Fruit fly (Drosophila melanogaster) whole organism, adult: Measurements from ENCODE around the gene CG11226.

Experiments used
- CG11617 ChIP-seq: fragments of 200-800 bp; sonication (Bioruptor generic); optimal IDR thresholded peaks from 2 replicates; lab custom pipeline; 2017; ENCODE audit warnings: mild to moderate bottlenecking, missing biosample characterization, missing genetic modification reagents, missing genetic modification characterization
- CG12768 ChIP-seq: fragments of 200-800 bp; sonication (Bioruptor generic); optimal IDR thresholded peaks from 2 replicates; lab custom pipeline; 2017; ENCODE audit warnings: missing biosample characterization, missing genetic modification characterization, mild to moderate bottlenecking, moderate library complexity, missing genetic modification reagents
- CG14711 ChIP-seq: fragments of 200-800 bp; sonication (Bioruptor generic); optimal IDR thresholded peaks from 2 replicates; lab custom pipeline; 2018; ENCODE audit warnings: missing biosample characterization, mild to moderate bottlenecking, missing genetic modification characterization, moderate library complexity
- CG1620 ChIP-seq: fragments of 200-800 bp; sonication (Bioruptor generic); optimal IDR thresholded peaks from 2 replicates; lab custom pipeline; 2016; ENCODE audit warnings: missing biosample characterization, missing genetic modification characterization
- CG33017 ChIP-seq: fragments of 200-800 bp; sonication (Bioruptor generic); optimal IDR thresholded peaks from 2 replicates; lab custom pipeline; 2018; ENCODE audit warnings: missing biosample characterization, mild to moderate bottlenecking, missing genetic modification characterization, moderate library complexity
- CG5204 ChIP-seq: fragments of 200-800 bp; sonication (Bioruptor generic); optimal IDR thresholded peaks from 2 replicates; lab custom pipeline; 2016; ENCODE audit warnings: missing biosample characterization, missing genetic modification characterization
- CG7045 ChIP-seq: fragments of 200-800 bp; sonication (Bioruptor generic); optimal IDR thresholded peaks from 2 replicates; lab custom pipeline; 2017; ENCODE audit warnings: missing biosample characterization, mild to moderate bottlenecking, missing genetic modification characterization
- CG7101 ChIP-seq: fragments of 200-800 bp; sonication (Bioruptor generic); optimal IDR thresholded peaks from 2 replicates; lab custom pipeline; 2018; ENCODE audit warnings: missing biosample characterization, mild to moderate bottlenecking, missing genetic modification characterization, moderate library complexity
- Clk ChIP-seq: fragments of 200-800 bp; sonication (Bioruptor generic); optimal IDR thresholded peaks from 2 replicates; lab custom pipeline; 2017; ENCODE audit warnings: missing biosample characterization, missing genetic modification characterization
- Crg-1 ChIP-seq: fragments of 200-800 bp; sonication (Bioruptor generic); optimal IDR thresholded peaks from 2 replicates; lab custom pipeline; 2016; ENCODE audit warnings: missing biosample characterization, missing genetic modification characterization
- Hr96 ChIP-seq: fragments of 200-800 bp; sonication (Bioruptor generic); optimal IDR thresholded peaks from 2 replicates; lab custom pipeline; 2016; ENCODE audit warnings: missing biosample characterization, missing genetic modification characterization
- Mnt ChIP-seq: fragments of 200-800 bp; sonication (Bioruptor generic); optimal IDR thresholded peaks from 2 replicates; lab custom pipeline; 2016; ENCODE audit warnings: missing biosample characterization, mild to moderate bottlenecking, missing genetic modification characterization
- bab1 ChIP-seq: fragments of 200-800 bp; sonication (Bioruptor generic); optimal IDR thresholded peaks from 3 replicates; lab custom pipeline; 2019; ENCODE audit warnings: missing biosample characterization, mild to moderate bottlenecking, missing genetic modification characterization, moderate library complexity
- cic ChIP-seq: fragments of 200-800 bp; sonication (Bioruptor generic); optimal IDR thresholded peaks from 2 replicates; lab custom pipeline; 2017; ENCODE audit warnings: missing biosample characterization, mild to moderate bottlenecking, missing genetic modification characterization, moderate library complexity
- cnc ChIP-seq, 2 experiments: fragments of >200 bp; optimal IDR thresholded peaks; 2 replicates each; lab custom pipeline; 2017
- kay ChIP-seq: fragments of 200-800 bp; sonication (Bioruptor generic); peaks from one replicate; lab custom pipeline; 2016; ENCODE audit warnings: missing biosample characterization, missing genetic modification characterization, borderline replicate concordance
- ovo ChIP-seq: fragments of 200-800 bp; sonication (Bioruptor generic); optimal IDR thresholded peaks from 2 replicates; lab custom pipeline; 2016; ENCODE audit warnings: missing biosample characterization, missing genetic modification characterization
- pad ChIP-seq: fragments of 200-800 bp; sonication (Bioruptor generic); optimal IDR thresholded peaks from 3 replicates; lab custom pipeline; 2017; ENCODE audit warnings: missing biosample characterization, missing genetic modification characterization, mild to moderate bottlenecking, moderate library complexity, missing genetic modification reagents
- tj ChIP-seq: fragments of 200-800 bp; sonication (Bioruptor generic); optimal IDR thresholded peaks from 3 replicates; lab custom pipeline; 2017; ENCODE audit warnings: missing biosample characterization, mild to moderate bottlenecking, missing genetic modification characterization, moderate library complexity
- toe ChIP-seq: fragments of 200-800 bp; sonication (Bioruptor generic); optimal IDR thresholded peaks from 2 replicates; lab custom pipeline; 2016; ENCODE audit warnings: missing biosample characterization, missing genetic modification characterization

The CG11226 gene

DNA sequence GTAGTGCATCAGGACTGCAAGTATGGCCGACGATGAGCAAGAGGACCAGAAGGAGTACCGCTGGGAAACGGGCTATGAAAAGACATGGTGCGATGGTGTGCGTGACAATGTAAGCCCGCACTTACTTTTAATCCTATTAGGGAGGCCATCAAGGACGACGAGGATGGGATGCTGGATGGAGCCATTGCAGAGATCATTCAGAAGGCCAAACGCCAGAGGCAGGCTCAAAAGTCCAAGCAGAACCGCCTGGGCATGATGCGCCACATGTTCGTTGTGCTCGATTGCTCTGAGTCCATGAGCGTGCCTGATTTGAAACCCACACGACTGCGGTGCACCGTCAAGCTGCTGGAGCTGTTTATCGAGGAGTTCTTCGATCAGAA lies 42.5 kb downstream of the CG11226 start:
- TF ChIP-seq CG12768 (GFP tag; lab: Kevin White, UChicago): no peak
- no peak for TF ChIP-seq pad (GFP tag; lab: Kevin White, UChicago)
- TF ChIP-seq Mnt (GFP tag; lab: Kevin White, UChicago): no peak
- TF ChIP-seq CG14711 (tag; lab: Kevin White, UChicago): no peak
- TF ChIP-seq Crg-1: no peak
- no peak for TF ChIP-seq CG33017
- no peak for TF ChIP-seq CG11617 (GFP tag; lab: Kevin White, UChicago)
- TF ChIP-seq CG1620 (GFP tag; lab: Kevin White, UChicago): no peak
- no peak for TF ChIP-seq CG7101
- no peak for TF ChIP-seq CG7045 (GFP tag; lab: Kevin White, UChicago)
- TF ChIP-seq Clk (GFP tag; lab: Kevin White, UChicago): no peak
- TF ChIP-seq cnc (optimal IDR thresholded peaks at IDR 0.05; lab: Kevin White, UChicago): no peak
- no peak for TF ChIP-seq tj (GFP tag; lab: Kevin White, UChicago)
- TF ChIP-seq bab1 (GFP tag; lab: Kevin White, UChicago): no peak
- no peak for TF ChIP-seq cic (GFP tag; lab: Kevin White, UChicago)

DNA sequence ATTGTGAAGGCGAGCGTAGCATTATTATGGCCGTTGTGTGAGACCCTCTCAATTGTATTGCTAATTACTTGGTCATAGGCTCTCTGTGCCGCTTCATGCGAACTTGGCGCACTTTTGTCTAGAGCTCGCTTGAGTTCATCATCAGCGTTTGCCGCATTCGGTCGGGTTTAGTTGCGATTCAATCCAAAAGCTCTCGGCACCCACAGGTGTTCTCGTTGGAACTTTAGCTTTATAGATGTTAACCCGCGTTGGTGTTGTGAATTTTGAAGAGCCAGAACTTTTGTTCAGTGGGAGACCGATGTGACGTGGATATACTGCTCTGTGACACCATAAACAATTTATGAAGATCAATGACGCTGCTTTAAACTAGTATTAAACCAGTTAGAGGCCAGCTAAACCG lies 44.0 kb downstream of the CG11226 start, which contains the start of gene slif:
Gene slif, plus strand, starts transcription at position 132 of the 400 bp plus-strand sequence.
- TF ChIP-seq bab1 (GFP tag; lab: Kevin White, UChicago) (no peak), CG11617 (GFP tag; lab: Kevin White, UChicago) (no peak), CG14711 (tag; lab: Kevin White, UChicago) (no peak), CG1620 (GFP tag; lab: Kevin White, UChicago) (no peak), pad (GFP tag; lab: Kevin White, UChicago) (no peak), cnc (optimal IDR thresholded peaks at IDR 0.05; lab: Kevin White, UChicago) (no peak), CG33017 (no peak), CG7045 (GFP tag; lab: Kevin White, UChicago) (no peak), Mnt (GFP tag; lab: Kevin White, UChicago) (no peak), ovo (GFP tag; lab: Kevin White, UChicago) (no peak), Crg-1 (no peak), tj (GFP tag; lab: Kevin White, UChicago) (no peak), Hr96 (no peak), kay (GFP tag; lab: Kevin White, UChicago) (no peak), CG12768 (GFP tag; lab: Kevin White, UChicago) (no peak), toe (GFP tag; lab: Kevin White, UChicago) (no peak), Clk (GFP tag; lab: Kevin White, UChicago) (no peak), CG5204 (no peak), cic (GFP tag; lab: Kevin White, UChicago) (no peak)

DNA sequence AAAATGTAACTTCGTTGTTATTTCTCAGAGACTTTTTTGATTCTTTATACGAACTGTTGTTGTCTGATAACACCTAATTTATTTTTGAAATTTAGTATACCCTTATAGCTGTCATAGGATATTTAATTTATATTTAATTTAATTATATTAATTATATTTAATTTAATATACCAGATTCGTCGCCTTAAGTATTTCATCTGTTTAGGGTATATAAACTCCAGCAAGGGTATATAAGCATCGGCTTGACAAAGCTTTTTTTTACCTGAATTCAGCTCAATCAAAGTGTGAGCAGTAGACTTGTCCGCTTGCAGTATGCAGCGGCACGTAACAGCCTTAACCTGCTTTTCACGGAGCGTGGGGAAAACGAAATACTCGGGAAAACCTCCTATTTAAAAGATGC lies 46.8 kb downstream of the CG11226 start:
- no peak for TF ChIP-seq Hr96
- TF ChIP-seq Crg-1: no peak
- TF ChIP-seq ovo (GFP tag; lab: Kevin White, UChicago): no peak
- TF ChIP-seq CG7045 (GFP tag; lab: Kevin White, UChicago): no peak
- no peak for TF ChIP-seq CG1620 (GFP tag; lab: Kevin White, UChicago)
- TF ChIP-seq kay (GFP tag; lab: Kevin White, UChicago): no peak
- no peak for TF ChIP-seq Mnt (GFP tag; lab: Kevin White, UChicago)
- no peak for TF ChIP-seq cnc (optimal IDR thresholded peaks at IDR 0.05; lab: Kevin White, UChicago)
- TF ChIP-seq CG5204: no peak
- no peak for TF ChIP-seq CG12768 (GFP tag; lab: Kevin White, UChicago)
- no peak for TF ChIP-seq bab1 (GFP tag; lab: Kevin White, UChicago)
- no peak for TF ChIP-seq cic (GFP tag; lab: Kevin White, UChicago)
- no peak for TF ChIP-seq tj (GFP tag; lab: Kevin White, UChicago)
- no peak for TF ChIP-seq CG11617 (GFP tag; lab: Kevin White, UChicago)
- no peak for TF ChIP-seq pad (GFP tag; lab: Kevin White, UChicago)
- TF ChIP-seq CG14711 (tag; lab: Kevin White, UChicago): no peak
- no peak for TF ChIP-seq CG7101

DNA sequence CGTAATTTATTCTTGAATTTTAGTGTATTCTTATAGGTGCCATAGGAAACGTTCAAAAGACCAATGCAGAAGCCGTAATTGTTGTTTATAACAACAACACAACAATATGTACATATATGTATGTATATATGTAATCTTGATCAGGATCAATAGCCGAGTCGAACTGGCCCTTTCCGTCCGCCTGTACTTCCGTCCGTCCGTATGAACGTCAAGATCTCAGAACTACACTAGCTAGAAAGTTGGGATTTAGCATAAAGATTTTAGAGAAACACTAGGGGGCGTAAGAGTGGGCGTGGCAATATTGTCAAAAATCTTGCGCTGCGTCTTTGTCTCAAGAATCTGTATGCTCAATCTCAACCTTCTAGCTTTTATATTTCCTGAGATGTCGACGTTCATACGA lies 47.6 kb downstream of the CG11226 start:
- no peak for TF ChIP-seq cnc (optimal IDR thresholded peaks at IDR 0.05; lab: Kevin White, UChicago)
- no peak for TF ChIP-seq cic (GFP tag; lab: Kevin White, UChicago)
- no peak for TF ChIP-seq CG14711 (tag; lab: Kevin White, UChicago)
- no peak for TF ChIP-seq Mnt (GFP tag; lab: Kevin White, UChicago)
- TF ChIP-seq CG1620 (GFP tag; lab: Kevin White, UChicago): no peak
- no peak for TF ChIP-seq kay (GFP tag; lab: Kevin White, UChicago)
- no peak for TF ChIP-seq bab1 (GFP tag; lab: Kevin White, UChicago)
- no peak for TF ChIP-seq Crg-1
- TF ChIP-seq ovo (GFP tag; lab: Kevin White, UChicago): no peak
- TF ChIP-seq CG7045 (GFP tag; lab: Kevin White, UChicago): no peak
- no peak for TF ChIP-seq Clk (GFP tag; lab: Kevin White, UChicago)
- no peak for TF ChIP-seq CG7101

DNA sequence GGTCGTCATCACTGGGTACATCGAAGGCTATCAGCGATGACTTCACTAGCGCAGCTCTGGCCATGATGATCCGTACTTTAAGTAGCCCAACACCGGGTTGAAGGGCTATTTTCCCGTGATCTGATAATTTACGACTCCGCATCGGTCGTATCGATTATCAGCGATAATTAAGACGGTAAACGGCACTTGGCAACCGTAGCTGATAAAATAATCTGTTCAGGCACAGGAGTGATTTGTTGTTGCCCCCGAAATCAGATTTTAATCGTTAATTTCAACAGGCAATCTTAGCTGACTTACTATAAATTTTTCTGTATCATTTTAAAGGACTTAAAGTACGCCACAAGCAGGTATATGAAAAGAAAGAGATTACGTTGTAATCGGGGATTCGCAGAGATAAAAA lies 49.0 kb downstream of the CG11226 start:
- TF ChIP-seq toe (GFP tag; lab: Kevin White, UChicago) (no peak), ovo (GFP tag; lab: Kevin White, UChicago) (no peak), Mnt (GFP tag; lab: Kevin White, UChicago) (no peak), CG14711 (tag; lab: Kevin White, UChicago) (no peak), cnc (optimal IDR thresholded peaks at IDR 0.05; lab: Kevin White, UChicago) (no peak), CG7045 (GFP tag; lab: Kevin White, UChicago) (no peak), CG7101 (no peak)

DNA sequence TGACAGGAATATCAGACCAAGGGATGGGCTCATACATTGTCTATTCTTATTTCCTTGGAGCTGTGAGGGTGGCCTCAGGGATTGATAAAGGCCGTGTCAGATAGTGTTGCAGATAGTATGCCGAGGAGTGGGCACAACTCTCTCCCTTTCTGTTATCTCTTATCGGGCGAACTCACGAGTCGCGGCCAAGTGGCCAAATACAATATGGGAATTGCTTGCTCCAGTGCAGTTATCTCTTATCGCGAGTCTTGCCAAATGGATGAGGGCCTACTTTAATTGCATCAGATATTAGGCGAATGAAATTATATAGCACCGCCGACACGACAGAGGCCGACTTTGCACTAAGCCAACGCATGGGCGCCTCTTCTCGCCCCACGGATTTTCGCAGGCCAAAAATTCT lies 50.1 kb downstream of the CG11226 start:
- TF ChIP-seq Mnt (GFP tag; lab: Kevin White, UChicago): peak; percentile 15
- TF ChIP-seq CG5204: no peak
- peak; percentile 65 for TF ChIP-seq CG12768 (GFP tag; lab: Kevin White, UChicago)
- no peak for TF ChIP-seq CG14711 (tag; lab: Kevin White, UChicago)
- TF ChIP-seq ovo (GFP tag; lab: Kevin White, UChicago): no peak
- TF ChIP-seq cic (GFP tag; lab: Kevin White, UChicago): peak; percentile 70
